Fruit fly (Drosophila melanogaster): ENCODE results near the gene CG12818.

Gene CG12818

dm6 chr3R:10353932-10354703 is 22.7 kb downstream of the CG12818 start:
- no peak for TF ChIP-seq noc (tag; optimal IDR thresholded peaks at IDR 0.05)

- no peak for TF ChIP-seq noc (tag; optimal IDR thresholded peaks at IDR 0.05)
Measured at dm6 chr3R:10355840-10356562, 24.6 kb downstream of the CG12818 start.

dm6 chr3R:10356563-10357363 is 25.4 kb downstream of the CG12818 start:
- TF ChIP-seq noc (tag; optimal IDR thresholded peaks at IDR 0.05) = no peak

- TF ChIP-seq noc (tag; optimal IDR thresholded peaks at IDR 0.05) = no peak
Measured at dm6 chr3R:10357364-10357676, 25.9 kb downstream of the CG12818 start.

dm6 chr3R:10364287-10364686 is 32.9 kb downstream of the CG12818 start:
- no peak for TF ChIP-seq noc (tag; optimal IDR thresholded peaks at IDR 0.05)

- TF ChIP-seq noc (tag; optimal IDR thresholded peaks at IDR 0.05) = no peak
Measured at dm6 chr3R:10368251-10368650, 36.9 kb downstream of the CG12818 start.

- no peak for TF ChIP-seq noc (tag; optimal IDR thresholded peaks at IDR 0.05)
Measured at dm6 chr3R:10369799-10370198, 38.4 kb downstream of the CG12818 start.

- no peak for TF ChIP-seq noc (tag; optimal IDR thresholded peaks at IDR 0.05)
Measured at dm6 chr3R:10370495-10370894, 39.1 kb downstream of the CG12818 start.

- TF ChIP-seq noc (tag; optimal IDR thresholded peaks at IDR 0.05) = peak; percentile 59
Measured at dm6 chr3R:10377849-10378248, 46.5 kb downstream of the CG12818 start, which contains the start of gene Rfx. Gene Rfx (minus strand): TSS chr3R:10378068.

- TF ChIP-seq noc (tag; optimal IDR thresholded peaks at IDR 0.05) = no peak
Measured at dm6 chr3R:10378989-10379388, 47.6 kb downstream of the CG12818 start.

- no peak for TF ChIP-seq noc (tag; optimal IDR thresholded peaks at IDR 0.05)
Measured at dm6 chr3R:10379409-10379808, 48.0 kb downstream of the CG12818 start.

- peak; percentile 39 for TF ChIP-seq noc (tag; optimal IDR thresholded peaks at IDR 0.05)
Measured at dm6 chr3R:10380025-10380424, 48.6 kb downstream of the CG12818 start.
